Fruit fly (Drosophila melanogaster) whole organism, embryonic: ENCODE data around the gene CG43117.
A peak's percentile ranks its signal among the peaks of the same experiment; 100 is the strongest.

Experiments
- Atf3 ChIP-seq: fragments of 200-800 bp; sonication (Bioruptor generic); optimal IDR thresholded peaks from 3 replicates; lab custom pipeline; 2016; ENCODE audit warnings: missing biosample characterization, missing genetic modification characterization
- Bteb2 ChIP-seq: fragments of 200-800 bp; sonication (Bioruptor generic); optimal IDR thresholded peaks from 2 replicates; lab custom pipeline; 2016; ENCODE audit warnings: missing biosample characterization, missing genetic modification characterization
- CG10147 ChIP-seq: fragments of 200-800 bp; sonication (Bioruptor generic); optimal IDR thresholded peaks from 2 replicates; lab custom pipeline; 2019; ENCODE audit warnings: missing biosample characterization, mild to moderate bottlenecking, missing genetic modification characterization, moderate library complexity
- CG10321 ChIP-seq: fragments of 200-800 bp; sonication (Bioruptor generic); IDR thresholded peaks from 2 replicates; pipeline ENCODE4 v1.3.6; 2022; ENCODE audit warnings: missing biosample characterization, missing genetic modification characterization
- CG10431 ChIP-seq: fragments of 200-800 bp; sonication (Bioruptor generic); optimal IDR thresholded peaks from 3 replicates; lab custom pipeline; 2018; ENCODE audit warnings: missing biosample characterization, mild to moderate bottlenecking, missing genetic modification characterization
- CG10979 ChIP-seq: fragments of 200-800 bp; sonication (Bioruptor generic); optimal IDR thresholded peaks from 2 replicates; lab custom pipeline; 2018; ENCODE audit warnings: missing biosample characterization, mild to moderate bottlenecking, missing genetic modification characterization, moderate library complexity
- CG11456 ChIP-seq: fragments of 200-800 bp; sonication (Bioruptor generic); IDR thresholded peaks from 3 replicates; pipeline ENCODE4 v1.3.6; 2022; ENCODE audit warnings: missing biosample characterization, missing genetic modification characterization
- CG12219 ChIP-seq: fragments of 200-800 bp; sonication (Bioruptor generic); optimal IDR thresholded peaks from 3 replicates; lab custom pipeline; 2018; ENCODE audit warnings: missing biosample characterization, mild to moderate bottlenecking, missing genetic modification characterization
- CG1233 ChIP-seq: fragments of 200-800 bp; sonication (Bioruptor generic); optimal IDR thresholded peaks from 4 replicates; lab custom pipeline; 2018; ENCODE audit warnings: missing biosample characterization, mild to moderate bottlenecking, missing genetic modification characterization
- CG1529 ChIP-seq: fragments of 200-800 bp; sonication (Bioruptor generic); optimal IDR thresholded peaks from 3 replicates; lab custom pipeline; 2018; ENCODE audit warnings: missing biosample characterization, missing genetic modification characterization
- CG17186 ChIP-seq: fragments of 200-800 bp; sonication (Bioruptor generic); optimal IDR thresholded peaks from 3 replicates; lab custom pipeline; 2017; ENCODE audit warnings: missing biosample characterization, missing genetic modification reagents, missing genetic modification characterization
- CG17361 ChIP-seq: fragments of 200-800 bp; sonication (Bioruptor generic); IDR thresholded peaks from 3 replicates; pipeline ENCODE4 v1.3.6; 2022; ENCODE audit warnings: missing biosample characterization, missing genetic modification characterization
- CG17802 ChIP-seq: fragments of 200-800 bp; sonication (Bioruptor generic); optimal IDR thresholded peaks from 2 replicates; lab custom pipeline; 2018; ENCODE audit warnings: missing biosample characterization, mild to moderate bottlenecking, missing genetic modification characterization, moderate library complexity
- CG17829 ChIP-seq: fragments of 200-800 bp; optimal IDR thresholded peaks from 2 replicates; lab custom pipeline; 2019; ENCODE audit warnings: missing biosample characterization, mild to moderate bottlenecking, missing genetic modification characterization, moderate library complexity
- CG1792 ChIP-seq: fragments of 200-800 bp; sonication (Bioruptor generic); optimal IDR thresholded peaks from 2 replicates; lab custom pipeline; 2016; ENCODE audit warnings: missing biosample characterization, missing genetic modification characterization
- CG18599 ChIP-seq: fragments of 200-800 bp; sonication (Bioruptor generic); optimal IDR thresholded peaks from 3 replicates; lab custom pipeline; 2017; ENCODE audit warnings: missing biosample characterization, missing genetic modification characterization, mild to moderate bottlenecking, moderate library complexity, missing genetic modification reagents
- CG2116 ChIP-seq: fragments of 200-800 bp; sonication (Bioruptor generic); optimal IDR thresholded peaks from 3 replicates; lab custom pipeline; 2018; ENCODE audit warnings: missing biosample characterization, mild to moderate bottlenecking, missing genetic modification characterization
- CG2712 ChIP-seq: fragments of 200-800 bp; optimal IDR thresholded peaks from 3 replicates; lab custom pipeline; 2019; ENCODE audit warnings: missing biosample characterization, mild to moderate bottlenecking, missing genetic modification characterization, moderate library complexity
- CG33213 ChIP-seq: fragments of 200-800 bp; sonication (Bioruptor generic); optimal IDR thresholded peaks from 3 replicates; lab custom pipeline; 2016; ENCODE audit warnings: missing biosample characterization, missing genetic modification characterization
- CG4730 ChIP-seq: fragments of 200-800 bp; sonication (Bioruptor generic); IDR thresholded peaks from 2 replicates; pipeline ENCODE4 v1.3.6; 2022; ENCODE audit warnings: missing biosample characterization, missing genetic modification characterization
- CG6254 ChIP-seq: fragments of 200-800 bp; sonication (Bioruptor generic); optimal IDR thresholded peaks from 3 replicates; lab custom pipeline; 2017; ENCODE audit warnings: mild to moderate bottlenecking, missing biosample characterization, missing genetic modification reagents, missing genetic modification characterization
- CG7372 ChIP-seq: fragments of 200-800 bp; sonication (Bioruptor generic); IDR thresholded peaks from 2 replicates; pipeline ENCODE4 v1.3.6; 2022; ENCODE audit warnings: missing biosample characterization, missing genetic modification characterization
- Dfd ChIP-seq, 2 experiments: fragments of >200 bp; optimal IDR thresholded peaks; 2 replicates each; lab custom pipeline; 2017; ENCODE audit warnings: missing biosample characterization in 2 of 2, missing genetic modification characterization in 2 of 2
- Drgx ChIP-seq: fragments of 200-800 bp; sonication (Bioruptor generic); IDR thresholded peaks from 2 replicates; pipeline ENCODE4 v1.3.6; 2022; ENCODE audit warnings: missing biosample characterization, missing genetic modification characterization
- Eip74EF ChIP-seq, 2 experiments: fragments of 200-800 bp in 1 of 2; fragments of >200 bp in 1 of 2; sonication (Bioruptor generic) in 1 of 2; optimal IDR thresholded peaks; 2 replicates each; lab custom pipeline; 2017 to 2019; ENCODE audit warnings: missing biosample characterization in 2 of 2, missing genetic modification characterization in 2 of 2, mild to moderate bottlenecking in 1 of 2, moderate library complexity in 1 of 2
- Gsc ChIP-seq: fragments of 200-800 bp; sonication (Bioruptor generic); IDR thresholded peaks from 2 replicates; pipeline ENCODE4 v1.3.6; 2022; ENCODE audit warnings: missing biosample characterization, missing genetic modification characterization
- HHEX ChIP-seq: fragments of 200-800 bp; sonication (Bioruptor generic); optimal IDR thresholded peaks from 3 replicates; lab custom pipeline; 2017; ENCODE audit warnings: missing biosample characterization, mild to moderate bottlenecking, missing genetic modification characterization, missing genetic modification reagents
- HLHmδ ChIP-seq: fragments of 200-800 bp; sonication (Bioruptor generic); optimal IDR thresholded peaks from 2 replicates; lab custom pipeline; 2018; ENCODE audit warnings: missing biosample characterization, mild to moderate bottlenecking, missing genetic modification characterization, moderate library complexity
- Meics ChIP-seq: fragments of 200-800 bp; sonication (Bioruptor generic); optimal IDR thresholded peaks from 2 replicates; lab custom pipeline; 2017; ENCODE audit warnings: missing biosample characterization, mild to moderate bottlenecking, missing genetic modification characterization
- Nf-YB ChIP-seq: fragments of 200-800 bp; sonication (Bioruptor generic); optimal IDR thresholded peaks from 3 replicates; lab custom pipeline; 2019; ENCODE audit warnings: missing biosample characterization, mild to moderate bottlenecking, missing genetic modification characterization, moderate library complexity
- Ptx1 ChIP-seq: fragments of 200-800 bp; sonication (Bioruptor generic); IDR thresholded peaks from 2 replicates; pipeline ENCODE4 v1.3.6; 2022; ENCODE audit warnings: missing biosample characterization, missing genetic modification characterization
- Sox102F ChIP-seq: fragments of 200-800 bp; sonication (Bioruptor generic); optimal IDR thresholded peaks from 2 replicates; lab custom pipeline; 2018; ENCODE audit warnings: missing biosample characterization, mild to moderate bottlenecking, missing genetic modification characterization, moderate library complexity
- Stat92E ChIP-seq, 3 experiments: fragments of >200 bp in 2 of 3; fragments of 200-800 bp in 1 of 3; sonication (Bioruptor generic) in 1 of 3; optimal IDR thresholded peaks; 2 replicates each; lab custom pipeline; 2017 to 2019; ENCODE audit warnings: missing biosample characterization in 3 of 3, missing genetic modification characterization in 3 of 3, mild to moderate bottlenecking in 1 of 3, moderate library complexity in 1 of 3
- al ChIP-seq: fragments of 200-800 bp; sonication (Bioruptor generic); IDR thresholded peaks from 2 replicates; pipeline ENCODE4 v1.3.6; 2022; ENCODE audit warnings: missing biosample characterization, missing genetic modification characterization
- crp ChIP-seq, 2 experiments: fragments of 200-800 bp; sonication (Bioruptor generic); optimal IDR thresholded peaks; 2 replicates in 1 of 2; 3 replicates in 1 of 2; lab custom pipeline; 2017; ENCODE audit warnings: missing biosample characterization in 2 of 2, missing genetic modification characterization in 2 of 2, mild to moderate bottlenecking in 1 of 2, moderate library complexity in 1 of 2
- ewg ChIP-seq: fragments of 200-800 bp; sonication (Bioruptor generic); optimal IDR thresholded peaks from 3 replicates; lab custom pipeline; 2017; ENCODE audit warnings: mild to moderate bottlenecking, missing biosample characterization, missing genetic modification reagents, missing genetic modification characterization
- fru ChIP-seq: fragments of >200 bp; optimal IDR thresholded peaks from 2 replicates; lab custom pipeline; 2017
- gem ChIP-seq: fragments of 200-800 bp; sonication (Bioruptor generic); optimal IDR thresholded peaks from 2 replicates; lab custom pipeline; 2019; ENCODE audit warnings: missing biosample characterization, mild to moderate bottlenecking, missing genetic modification characterization, moderate library complexity
- gsb ChIP-seq: fragments of 200-800 bp; sonication (Bioruptor generic); IDR thresholded peaks from 2 replicates; pipeline ENCODE4 v1.3.6; 2022; ENCODE audit warnings: missing biosample characterization, missing genetic modification characterization
- lbe ChIP-seq: fragments of 200-800 bp; sonication (Bioruptor generic); optimal IDR thresholded peaks from 2 replicates; lab custom pipeline; 2016; ENCODE audit warnings: missing biosample characterization, mild to moderate bottlenecking, missing genetic modification characterization
- luna ChIP-seq: fragments of 200-800 bp; sonication (Bioruptor generic); optimal IDR thresholded peaks from 2 replicates; lab custom pipeline; 2016; ENCODE audit warnings: missing biosample characterization, missing genetic modification characterization
- odd ChIP-seq: fragments of 200-800 bp; sonication (Bioruptor generic); optimal IDR thresholded peaks from 2 replicates; lab custom pipeline; 2017; ENCODE audit warnings: missing biosample characterization, mild to moderate bottlenecking, missing genetic modification characterization
- pfk ChIP-seq: fragments of 200-800 bp; sonication (Bioruptor generic); optimal IDR thresholded peaks from 2 replicates; lab custom pipeline; 2018; ENCODE audit warnings: missing biosample characterization, mild to moderate bottlenecking, missing genetic modification characterization, moderate library complexity
- repo ChIP-seq: fragments of 200-800 bp; sonication (Bioruptor generic); optimal IDR thresholded peaks from 2 replicates; lab custom pipeline; 2016; ENCODE audit warnings: missing biosample characterization, missing genetic modification characterization
- ro ChIP-seq: fragments of 200-800 bp; sonication (Bioruptor generic); IDR thresholded peaks from 2 replicates; pipeline ENCODE4 v1.3.6; 2022; ENCODE audit warnings: missing biosample characterization, missing genetic modification characterization
- seq ChIP-seq: fragments of 200-800 bp; sonication (Bioruptor generic); IDR thresholded peaks from 2 replicates; pipeline ENCODE4 v1.3.6; 2022; ENCODE audit warnings: missing biosample characterization, missing genetic modification characterization
- sqz ChIP-seq: fragments of 200-800 bp; sonication (Bioruptor generic); optimal IDR thresholded peaks from 3 replicates; lab custom pipeline; 2018; ENCODE audit warnings: missing biosample characterization, mild to moderate bottlenecking, missing genetic modification characterization
- sug ChIP-seq: fragments of 200-800 bp; optimal IDR thresholded peaks from 2 replicates; lab custom pipeline; 2019; ENCODE audit warnings: missing biosample characterization, mild to moderate bottlenecking, missing genetic modification characterization, moderate library complexity
- ttk ChIP-seq: fragments of 200-800 bp; sonication (Bioruptor generic); IDR thresholded peaks from 2 replicates; pipeline ENCODE4 v2.1.2; 2022; ENCODE audit warnings: missing biosample characterization, missing genetic modification characterization
- yki ChIP-seq: fragments of >200 bp; optimal IDR thresholded peaks from 3 replicates; lab custom pipeline; 2018

CG43117 gene

DNA sequence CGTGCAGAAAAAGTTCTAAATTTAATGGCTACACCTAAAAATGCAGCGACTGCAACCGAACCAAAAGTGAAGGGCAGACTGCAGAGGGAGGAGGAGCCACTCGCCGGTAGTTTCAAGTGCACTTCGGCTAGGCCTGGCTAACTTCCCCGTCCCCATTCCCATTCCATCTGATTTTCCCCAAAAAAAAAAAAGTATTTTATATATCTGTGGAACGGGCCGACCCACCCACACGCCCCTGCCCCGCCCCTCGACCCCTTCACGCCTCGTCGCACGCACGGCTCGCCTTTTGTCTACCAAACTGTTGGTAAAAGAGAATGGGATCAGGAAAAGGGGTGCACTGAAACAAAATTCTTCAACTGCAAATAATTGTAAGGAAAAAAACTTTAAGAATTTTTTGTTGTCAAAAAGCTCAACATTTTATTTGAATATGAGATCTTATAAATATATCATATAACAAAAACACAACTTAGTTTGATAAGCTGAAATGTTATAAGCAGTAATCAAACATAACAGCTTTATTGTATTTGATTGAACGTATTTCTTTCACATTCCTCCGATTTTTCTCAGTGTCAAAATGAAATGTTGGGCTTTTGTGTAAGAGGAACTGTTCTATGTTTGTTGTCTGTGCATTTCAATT is 10.6 kb upstream of the CG43117 start (continued):
- TF ChIP-seq Drgx (GFP tag; lab: Robert Waterston, UW) (peak; percentile 58), odd (GFP tag; lab: Kevin White, UChicago) (no peak), gsb (GFP tag; lab: Robert Waterston, UW) (no peak), sqz (GFP tag; lab: Kevin White, UChicago) (no peak), CG17802 (tag; lab: Kevin White, UChicago) (peak; percentile 4), CG17186 (GFP tag; lab: Kevin White, UChicago) (peak; percentile 17), CG6254 (GFP tag; lab: Kevin White, UChicago) (peak; percentile 60), CG11456 (GFP tag; lab: Robert Waterston, UW) (peak; percentile 51; the same call in 1 of the 3 replicates), ro (GFP tag; lab: Robert Waterston, UW) (0 out of 2 replicates have a peak, but pooled peaks have one; percentile 14), seq (GFP tag; lab: Robert Waterston, UW) (0 out of 2 replicates have a peak, but pooled peaks have one; percentile 17), Atf3 (GFP tag; lab: Kevin White, UChicago) (no peak), CG2116 (GFP tag; lab: Kevin White, UChicago) (no peak), Stat92E (GFP tag; optimal IDR thresholded peaks at IDR 0.05; lab: Kevin White, UChicago) (peak in 1 of 3 experiments; percentile 20), sug (tag; lab: Kevin White, UChicago) (no peak), Ptx1 (peak; percentile 73), CG17361 (peak; percentile 84), CG1792 (no peak), repo (no peak), pfk (no peak), Dfd (GFP tag; optimal IDR thresholded peaks at IDR 0.05; lab: Kevin White, UChicago) (no peak), CG10431 (GFP tag; lab: Kevin White, UChicago) (no peak), Bteb2 (GFP tag; lab: Kevin White, UChicago) (no peak), CG4730 (GFP tag; lab: Robert Waterston, UW) (no peak), crp (GFP tag; optimal IDR thresholded peaks at IDR 0.05; lab: Kevin White, UChicago) (no peak), Nf-YB (GFP tag; lab: Kevin White, UChicago) (peak; percentile 14), CG12219 (peak; percentile 6), luna (GFP tag; lab: Kevin White, UChicago) (no peak), CG17829 (tag; lab: Kevin White, UChicago) (peak; percentile 69), HHEX (GFP tag; lab: Kevin White, UChicago) (peak; percentile 40), CG10147 (GFP tag; lab: Kevin White, UChicago) (peak; percentile 60), al (GFP tag; lab: Robert Waterston, UW) (no peak), CG18599 (GFP tag; lab: Kevin White, UChicago) (peak; percentile 63), CG1529 (peak; percentile 20), ttk (GFP tag; lab: Robert Waterston, UW) (0 out of 2 replicates have a peak, but pooled peaks have one; percentile 36), CG1233 (peak; percentile 48), Gsc (no peak), CG33213 (GFP tag; lab: Kevin White, UChicago) (no peak), HLHmδ (GFP tag; lab: Kevin White, UChicago) (no peak), yki (lab: Kevin White, UChicago) (no peak), lbe (GFP tag; lab: Kevin White, UChicago) (no peak), ewg (peak; percentile 22), CG2712 (tag; lab: Kevin White, UChicago) (peak; percentile 84), Meics (GFP tag; lab: Kevin White, UChicago) (peak; percentile 59), CG10979 (tag; lab: Kevin White, UChicago) (peak; percentile 77), Eip74EF (GFP tag; optimal IDR thresholded peaks at IDR 0.05; lab: Kevin White, UChicago) (peak in 1 of 2 experiments; percentile 76), Sox102F (GFP tag; lab: Kevin White, UChicago) (peak; percentile 63), fru (lab: Kevin White, UChicago) (no peak), gem (tag; lab: Kevin White, UChicago) (peak; percentile 81), CG7372 (GFP tag; lab: Robert Waterston, UW) (0 out of 2 replicates have a peak, but pooled peaks have one; percentile 21), CG10321 (GFP tag; lab: Robert Waterston, UW) (no peak)
